Worm (Caenorhabditis elegans) whole organism, L4 larva: Measurements from ENCODE around the gene F02D8.1.

Experiments used
- D1046.2 ChIP-seq: fragments of 200-800 bp; sonication (Bioruptor generic); IDR thresholded peaks from 2 replicates; pipeline ENCODE4 v1.3.6; 2022; ENCODE audit warnings: missing genetic modification characterization, missing compliant biosample characterization
- Y48G9A.11 ChIP-seq: fragments of 200-800 bp; sonication (Bioruptor generic); IDR thresholded peaks from 2 replicates; pipeline ENCODE4 v1.3.6; 2022; ENCODE audit warnings: missing genetic modification reagents, missing genetic modification characterization, missing compliant biosample characterization
- aha-1 ChIP-seq: fragments of 150-350 bp; peaks from one replicate; lab custom pipeline; 2014; ENCODE audit warnings: missing biosample characterization, missing genetic modification characterization
- aly-2 ChIP-seq: sonication (generic microtip); optimal IDR thresholded peaks from 2 replicates; lab custom pipeline; 2018; ENCODE audit warnings: missing biosample characterization, missing genetic modification characterization
- attf-4 ChIP-seq: sonication (generic microtip); optimal IDR thresholded peaks from 3 replicates; lab custom pipeline; 2017; ENCODE audit warnings: missing biosample characterization, missing genetic modification characterization
- ceh-20 ChIP-seq: fragments of 200-800 bp; sonication (Bioruptor generic); IDR thresholded peaks from 2 replicates; pipeline ENCODE4 v1.3.6; 2022; ENCODE audit warnings: missing genetic modification reagents, missing genetic modification characterization, missing compliant biosample characterization
- ceh-28 ChIP-seq: fragments of 150-350 bp; optimal IDR thresholded peaks from 2 replicates; lab custom pipeline; 2014; ENCODE audit warnings: missing biosample characterization, missing genetic modification reagents, missing genetic modification characterization
- ceh-44 ChIP-seq: fragments of 200-800 bp; sonication (Bioruptor generic); IDR thresholded peaks from 2 replicates; pipeline ENCODE4 v1.3.6; 2022; ENCODE audit warnings: missing genetic modification reagents, missing genetic modification characterization, missing compliant biosample characterization
- daf-12 ChIP-seq: fragments of 150-350 bp; optimal IDR thresholded peaks from 2 replicates; lab custom pipeline; 2014; ENCODE audit warnings: missing biosample characterization, missing genetic modification reagents, missing genetic modification characterization
- daf-8 ChIP-seq: fragments of 200-800 bp; sonication (Bioruptor generic); IDR thresholded peaks from 2 replicates; pipeline ENCODE4 v1.3.6; 2022; ENCODE audit warnings: missing genetic modification characterization, missing compliant biosample characterization
- duxl-1 ChIP-seq: sonication (generic microtip); optimal IDR thresholded peaks from 2 replicates; lab custom pipeline; 2016; ENCODE audit warnings: mild to moderate bottlenecking, missing genetic modification characterization, moderate library complexity, missing compliant biosample characterization; ENCODE audit not compliant: poor library complexity
- dve-1 ChIP-seq: sonication (generic microtip); optimal IDR thresholded peaks from 2 replicates; lab custom pipeline; 2017; ENCODE audit warnings: antibody characterized with exemption, mild to moderate bottlenecking, missing genetic modification characterization, missing compliant biosample characterization; ENCODE audit not compliant: insufficient read depth
- fkh-10 ChIP-seq: fragments of 150-350 bp; optimal IDR thresholded peaks from 2 replicates; lab custom pipeline; 2014; ENCODE audit warnings: missing biosample characterization, missing genetic modification reagents, missing genetic modification characterization
- hif-1 ChIP-seq, 2 experiments: sonication (generic microtip); optimal IDR thresholded peaks; 2 replicates each; lab custom pipeline; 2016 to 2017; ENCODE audit warnings: missing compliant biosample characterization in 2 of 2, missing genetic modification characterization in 2 of 2, missing genetic modification reagents in 2 of 2, missing genotype in 2 of 2, mild to moderate bottlenecking in 1 of 2
- hlh-11 ChIP-seq: fragments of 200-800 bp; sonication (Bioruptor generic); optimal IDR thresholded peaks from 2 replicates; lab custom pipeline; 2018; ENCODE audit warnings: mild to moderate bottlenecking, missing genetic modification characterization, missing compliant biosample characterization
- hlh-30 ChIP-seq: sonication (generic microtip); optimal IDR thresholded peaks from 2 replicates; lab custom pipeline; 2017; ENCODE audit warnings: antibody characterized with exemption, mild to moderate bottlenecking, missing genetic modification characterization, missing compliant biosample characterization; ENCODE audit not compliant: insufficient read depth
- hmg-1.1 ChIP-seq: fragments of 200-800 bp; sonication (Bioruptor generic); IDR thresholded peaks from 2 replicates; pipeline ENCODE4 v1.3.6; 2022; ENCODE audit warnings: missing genetic modification reagents, missing genetic modification characterization, missing compliant biosample characterization
- lim-7 ChIP-seq: fragments of 200-800 bp; sonication (Bioruptor generic); IDR thresholded peaks from 2 replicates; pipeline ENCODE4 v1.3.6; 2022; ENCODE audit warnings: missing genetic modification characterization, missing compliant biosample characterization
- lin-29 ChIP-seq: fragments of 200-800 bp; sonication (Bioruptor generic); IDR thresholded peaks from 2 replicates; pipeline ENCODE4 v1.3.6; 2022; ENCODE audit warnings: missing genetic modification reagents, missing genetic modification characterization, missing compliant biosample characterization
- madf-5 ChIP-seq, 2 experiments: fragments of 200-800 bp; sonication (Bioruptor generic); IDR thresholded peaks; 2 replicates each; pipeline ENCODE4 v1.3.6; 2022; ENCODE audit warnings: missing compliant biosample characterization in 2 of 2, missing genetic modification characterization in 2 of 2
- madf-9 ChIP-seq: fragments of 200-800 bp; sonication (Bioruptor generic); conservative IDR thresholded peaks from 2 replicates; pipeline ENCODE4 v1.3.6; 2022; ENCODE audit warnings: missing genetic modification reagents, missing genetic modification characterization, missing compliant biosample characterization
- mes-2 ChIP-seq: sonication (generic microtip); optimal IDR thresholded peaks from 2 replicates; lab custom pipeline; 2016; ENCODE audit warnings: missing genotype, mild to moderate bottlenecking, missing genetic modification characterization, missing compliant biosample characterization; ENCODE audit not compliant: poor library complexity, severe bottlenecking
- mxl-2 ChIP-seq: fragments of 200-800 bp; sonication (Bioruptor generic); conservative IDR thresholded peaks from 2 replicates; pipeline ENCODE4 v1.3.6; 2022; ENCODE audit warnings: missing genetic modification reagents, missing genetic modification characterization, missing compliant biosample characterization
- nhr-11 ChIP-seq: fragments of 150-350 bp; optimal IDR thresholded peaks from 2 replicates; lab custom pipeline; 2014; ENCODE audit warnings: missing biosample characterization, missing genetic modification characterization
- nhr-237 ChIP-seq: sonication (generic microtip); optimal IDR thresholded peaks from 2 replicates; lab custom pipeline; 2017; ENCODE audit warnings: missing biosample characterization, missing genetic modification characterization
- nhr-28 ChIP-seq: fragments of 150-350 bp; optimal IDR thresholded peaks from 2 replicates; lab custom pipeline; 2014; ENCODE audit warnings: missing biosample characterization, missing genetic modification characterization
- nhr-42 ChIP-seq: fragments of 200-800 bp; sonication (Bioruptor generic); IDR thresholded peaks from 2 replicates; pipeline ENCODE4 v1.3.6; 2022; ENCODE audit warnings: missing genetic modification characterization, missing compliant biosample characterization
- nhr-6 ChIP-seq: fragments of 150-350 bp; optimal IDR thresholded peaks from 2 replicates; lab custom pipeline; 2014; ENCODE audit warnings: missing biosample characterization, missing genetic modification characterization
- rbr-2 ChIP-seq: sonication (generic microtip); optimal IDR thresholded peaks from 2 replicates; lab custom pipeline; 2016; ENCODE audit warnings: missing genotype, missing genetic modification characterization, missing compliant biosample characterization
- skn-1 ChIP-seq: fragments of 150-350 bp; optimal IDR thresholded peaks from 2 replicates; lab custom pipeline; 2014; ENCODE audit warnings: missing biosample characterization, missing genetic modification characterization
- snpc-1.2 ChIP-seq: fragments of 200-800 bp; sonication (Bioruptor generic); IDR thresholded peaks from 2 replicates; pipeline ENCODE4 v1.3.6; 2022; ENCODE audit warnings: missing genetic modification reagents, missing genetic modification characterization, missing compliant biosample characterization
- unc-39 ChIP-seq: sonication (generic microtip); optimal IDR thresholded peaks from 2 replicates; lab custom pipeline; 2017; ENCODE audit warnings: missing biosample characterization, missing genetic modification characterization
- unc-62 ChIP-seq, 3 experiments: fragments of 150-350 bp in 1 of 3; sonication (generic microtip); optimal IDR thresholded peaks in 2 of 3; peaks in 1 of 3; 1 replicate in 1 of 3; 2 replicates in 2 of 3; lab custom pipeline; 2014 to 2017; ENCODE audit warnings: missing biosample characterization in 3 of 3, missing genetic modification characterization in 3 of 3, missing genetic modification reagents in 3 of 3, missing genotype in 1 of 3
- zag-1 ChIP-seq: fragments of 150-350 bp; optimal IDR thresholded peaks from 2 replicates; lab custom pipeline; 2014; ENCODE audit warnings: missing biosample characterization, missing genetic modification characterization
- zfp-2 ChIP-seq: sonication (generic microtip); optimal IDR thresholded peaks from 2 replicates; lab custom pipeline; 2016; ENCODE audit warnings: mild to moderate bottlenecking, missing genetic modification characterization, missing compliant biosample characterization
- zip-11 ChIP-seq: fragments of 200-800 bp; sonication (Bioruptor generic); IDR thresholded peaks from 2 replicates; pipeline ENCODE4 v1.3.6; 2022; ENCODE audit warnings: missing genetic modification characterization, missing compliant biosample characterization
- ztf-11 ChIP-seq: fragments of 150-350 bp; optimal IDR thresholded peaks from 2 replicates; lab custom pipeline; 2014; ENCODE audit warnings: missing biosample characterization, missing genetic modification characterization

Gene F02D8.1

DNA sequence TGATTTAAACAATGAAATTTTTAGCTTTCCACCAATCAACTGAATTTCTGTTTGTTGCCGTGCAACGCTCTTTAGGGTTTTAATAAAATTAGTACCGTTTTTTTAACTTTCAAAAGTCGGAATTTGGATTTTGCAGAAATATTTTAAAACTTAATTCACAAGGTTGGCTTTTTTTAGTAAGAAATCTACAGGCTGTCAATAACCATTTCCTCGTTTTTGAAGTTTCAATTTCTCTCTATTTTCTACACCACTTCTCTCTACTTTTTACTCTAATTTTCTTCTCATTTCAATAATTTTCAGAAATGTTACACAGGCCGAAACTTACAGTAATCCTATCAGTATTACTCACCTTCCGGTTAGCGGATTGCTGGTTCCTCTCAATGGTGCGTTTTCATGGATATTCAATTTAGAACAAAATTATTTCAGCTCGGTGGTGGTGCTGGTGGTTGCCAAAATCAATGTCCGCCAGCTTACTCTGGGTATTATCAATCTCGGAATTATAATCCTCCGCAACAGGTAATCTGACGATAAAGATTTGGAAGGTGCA is at the start of gene F02D8.1, which contains the start of gene grd-12:
F02D8.1 (minus strand) TSS at position 497 of the 547 bp plus-strand sequence.
grd-12 (plus strand) TSS at position 301 of the 547 bp plus-strand sequence.
- TF ChIP-seq fkh-10 (GFP tag; lab: Kevin White, UChicago) (no peak), dve-1 (tag; lab: Kevin White, UChicago) (no peak), ceh-20 (no peak), nhr-28 (no peak), daf-12 (no peak), daf-8 (GFP tag; lab: Robert Waterston, UW) (no peak), mes-2 (tag; lab: Kevin White, UChicago) (no peak), hlh-11 (tag; lab: Kevin White, UChicago) (no peak), lin-29 (GFP tag; lab: Robert Waterston, UW) (no peak), snpc-1.2 (GFP tag; lab: Robert Waterston, UW) (no peak), skn-1 (tag; lab: Kevin White, UChicago) (no peak), ceh-28 (tag; lab: Kevin White, UChicago) (no peak), rbr-2 (no peak)
- TF ChIP-seq, all 104 proteins: peak for 0

DNA sequence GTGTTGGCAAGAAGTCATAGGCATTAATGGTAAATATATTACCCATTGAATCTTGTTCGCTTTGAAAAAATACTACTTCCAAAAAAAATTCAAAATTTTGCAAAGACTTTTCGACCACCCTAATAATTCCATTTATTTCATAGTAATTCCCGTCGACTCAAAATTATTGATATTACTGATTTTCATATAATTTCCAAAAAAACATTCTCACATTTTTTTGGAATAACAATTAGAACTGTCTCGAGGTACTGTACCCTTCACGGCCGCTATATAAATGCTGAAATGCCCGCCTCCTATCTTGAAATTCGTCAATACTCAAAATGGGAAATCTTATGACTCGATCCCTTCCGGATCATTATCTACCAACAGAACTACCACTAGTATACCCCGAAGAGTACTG is 45.0 kb upstream of the F02D8.1 start, which contains the start of gene F14H8.4:
F14H8.4 (plus strand) TSS at position 301 of the 400 bp plus-strand sequence.
- TF ChIP-seq unc-62 (GFP tag; optimal IDR thresholded peaks at IDR 0.05 in 1 of 2; lab: Kevin White, UChicago) (no peak), unc-62 (tag; optimal IDR thresholded peaks at IDR 0.05; lab: Kevin White, UChicago) (no peak), ceh-28 (tag; lab: Kevin White, UChicago) (no peak), hlh-11 (tag; lab: Kevin White, UChicago) (no peak), ceh-20 (no peak), lim-7 (GFP tag; lab: Robert Waterston, UW) (no peak), ztf-11 (no peak), hlh-30 (tag; lab: Kevin White, UChicago) (no peak), nhr-237 (tag; lab: Kevin White, UChicago) (no peak), zfp-2 (tag; lab: Kevin White, UChicago) (no peak), Y48G9A.11 (GFP tag; lab: Robert Waterston, UW) (no peak), nhr-6 (tag; lab: Kevin White, UChicago) (no peak), aha-1 (tag; lab: Kevin White, UChicago) (no peak)

DNA sequence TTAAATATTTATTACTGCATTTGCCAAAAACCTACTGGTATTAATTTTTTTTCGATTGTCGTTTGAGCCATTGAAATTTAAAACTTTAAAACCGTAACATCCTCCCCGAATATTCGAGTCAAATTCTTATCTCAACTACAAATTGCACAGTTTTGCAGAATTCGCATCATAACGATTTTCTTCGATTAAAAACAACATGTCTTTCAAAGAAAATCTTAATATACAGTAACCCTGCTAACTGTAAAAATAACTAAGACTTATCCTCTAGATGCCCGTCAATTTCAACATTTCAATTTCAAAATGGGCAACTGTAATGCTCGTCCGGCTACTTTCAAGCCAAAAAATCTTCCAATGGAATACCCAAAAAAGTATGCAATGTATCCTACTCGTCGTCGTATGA is 42.2 kb upstream of the F02D8.1 start, which contains the start of gene F14H8.5:
F14H8.5 (plus strand) TSS at position 301 of the 400 bp plus-strand sequence.
- no peak for TF ChIP-seq ceh-44 (GFP tag; lab: Robert Waterston, UW)
- no peak for TF ChIP-seq mxl-2
- TF ChIP-seq madf-9: no peak
- no peak for TF ChIP-seq Y48G9A.11 (GFP tag; lab: Robert Waterston, UW)
- TF ChIP-seq ceh-28 (tag; lab: Kevin White, UChicago): no peak
- TF ChIP-seq nhr-11 (tag; lab: Kevin White, UChicago): no peak
- TF ChIP-seq attf-4 (tag; lab: Kevin White, UChicago): no peak
- no peak for TF ChIP-seq unc-39 (tag; lab: Kevin White, UChicago)
- TF ChIP-seq zip-11 (GFP tag; lab: Robert Waterston, UW): no peak
- TF ChIP-seq hlh-11 (tag; lab: Kevin White, UChicago): no peak
- TF ChIP-seq rbr-2: no peak
- TF ChIP-seq nhr-42 (GFP tag; lab: Robert Waterston, UW): no peak
- no peak for TF ChIP-seq zag-1 (tag; lab: Kevin White, UChicago)

DNA sequence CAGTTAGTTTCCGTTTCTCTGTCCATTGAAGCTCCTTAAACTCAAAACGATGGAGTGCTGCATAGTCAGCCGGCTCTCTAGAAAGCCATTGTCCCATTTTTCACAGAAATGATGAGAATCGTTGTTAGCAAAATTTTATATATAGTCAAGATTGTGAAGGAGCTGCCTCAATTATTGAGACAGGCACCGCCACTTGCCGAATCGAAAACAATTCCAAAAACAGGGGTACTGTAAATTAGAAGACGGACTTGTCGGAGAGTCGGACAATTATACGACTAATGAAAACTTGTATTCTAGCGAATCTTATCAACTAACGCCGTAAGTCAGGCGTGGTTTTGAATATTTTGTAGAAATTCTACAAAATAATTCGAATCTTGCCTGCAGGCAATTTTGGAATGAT is 41.7 kb upstream of the F02D8.1 start, which contains the start of gene F14H8.2:
F14H8.2 (minus strand) TSS at position 101 of the 400 bp plus-strand sequence.
- TF ChIP-seq hif-1 (tag; optimal IDR thresholded peaks at IDR 0.05; lab: Kevin White, UChicago) (no peak), hmg-1.1 (GFP tag; lab: Robert Waterston, UW) (no peak), dve-1 (tag; lab: Kevin White, UChicago) (no peak), madf-5 (GFP tag; IDR thresholded peaks at IDR 0.05; lab: Robert Waterston, UW) (no peak), skn-1 (tag; lab: Kevin White, UChicago) (no peak), mxl-2 (no peak), D1046.2 (GFP tag; lab: Robert Waterston, UW) (no peak), duxl-1 (tag; lab: Kevin White, UChicago) (no peak), attf-4 (tag; lab: Kevin White, UChicago) (no peak), aly-2 (tag; lab: Kevin White, UChicago) (no peak)
